Worm (Caenorhabditis elegans) whole organism, L3 larva: ENCODE data around the gene F55D1.1.

Experiments
- ceh-16 ChIP-seq: sonication (generic microtip); optimal IDR thresholded peaks from 2 replicates; lab custom pipeline; 2017; ENCODE audit warnings: missing biosample characterization, missing genetic modification characterization
- ceh-28 ChIP-seq: fragments of 150-350 bp; optimal IDR thresholded peaks from 2 replicates; lab custom pipeline; 2014; ENCODE audit warnings: missing biosample characterization, missing genetic modification reagents, missing genetic modification characterization
- ceh-9 ChIP-seq: sonication (generic microtip); optimal IDR thresholded peaks from 2 replicates; lab custom pipeline; 2018; ENCODE audit warnings: missing biosample characterization, missing genetic modification characterization
- daf-12 ChIP-seq: fragments of 150-350 bp; optimal IDR thresholded peaks from 2 replicates; lab custom pipeline; 2014; ENCODE audit warnings: missing biosample characterization, missing genetic modification reagents, missing genetic modification characterization
- lin-39 ChIP-seq: fragments of 150-350 bp; optimal IDR thresholded peaks from 2 replicates; lab custom pipeline; 2018; ENCODE audit warnings: missing biosample characterization, missing genetic modification reagents, missing genetic modification characterization
- nfya-1 ChIP-seq: sonication (generic microtip); optimal IDR thresholded peaks from 2 replicates; lab custom pipeline; 2017; ENCODE audit warnings: missing genetic modification characterization, mild to moderate bottlenecking, missing compliant biosample characterization, antibody characterized with exemption, moderate library complexity; ENCODE audit not compliant: insufficient read depth
- nhr-77 ChIP-seq: fragments of 150-350 bp; optimal IDR thresholded peaks from 2 replicates; lab custom pipeline; 2014; ENCODE audit warnings: missing biosample characterization, missing genetic modification characterization
- ztf-11 ChIP-seq: fragments of 150-350 bp; optimal IDR thresholded peaks from 2 replicates; lab custom pipeline; 2014; ENCODE audit warnings: missing biosample characterization, missing genetic modification characterization
- ztf-4 ChIP-seq: fragments of 150-350 bp; optimal IDR thresholded peaks from 2 replicates; lab custom pipeline; 2014; ENCODE audit warnings: missing biosample characterization, missing genetic modification characterization

DNA sequence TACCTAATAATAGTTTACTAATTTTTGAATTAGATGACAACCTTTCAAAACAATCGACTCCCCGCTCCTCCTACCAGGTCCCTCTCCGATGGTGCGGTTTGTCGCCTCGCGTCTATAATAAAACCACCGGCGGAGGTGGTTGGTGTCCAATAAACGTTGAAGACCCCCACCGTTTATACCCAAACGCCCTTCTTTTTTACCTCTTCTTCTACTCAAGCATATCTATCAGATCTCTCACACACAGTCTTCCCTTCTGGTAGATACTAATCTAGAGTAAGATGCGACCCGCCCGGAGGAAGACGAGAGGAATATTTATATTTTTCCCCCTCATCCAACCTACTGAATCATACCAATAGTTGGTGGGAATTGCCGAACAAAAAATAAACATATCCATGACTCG is 10.8 kb upstream of the F55D1.1 start:
- TF ChIP-seq nhr-77 (tag; lab: Kevin White, UChicago), result no peak
- TF ChIP-seq nfya-1, result no peak
- no peak for TF ChIP-seq ceh-28 (tag; lab: Kevin White, UChicago)
- TF ChIP-seq lin-39, result no peak
- no peak for TF ChIP-seq daf-12 (tag; lab: Kevin White, UChicago)
- TF ChIP-seq ztf-11 (tag; lab: Kevin White, UChicago), result no peak
- no peak for TF ChIP-seq ceh-9 (tag; lab: Kevin White, UChicago)
- TF ChIP-seq ceh-16, result no peak
- TF ChIP-seq ztf-4, result no peak
